Fruit fly (Drosophila melanogaster) whole organism, embryonic: Measurements from ENCODE around the gene CG31174.

Experiments
- Abd-B ChIP-seq: fragments of 200-800 bp; sonication (Bioruptor generic); optimal IDR thresholded peaks from 2 replicates; lab custom pipeline; 2018; ENCODE audit warnings: missing biosample characterization, mild to moderate bottlenecking, missing genetic modification characterization, moderate library complexity
- Atf6 ChIP-seq: fragments of 200-800 bp; sonication (Bioruptor generic); IDR thresholded peaks from 2 replicates; pipeline ENCODE4 v1.3.6; 2022; ENCODE audit warnings: missing biosample characterization, missing genetic modification characterization
- CG11085 ChIP-seq: fragments of 200-800 bp; sonication (Bioruptor generic); IDR thresholded peaks from 2 replicates; pipeline ENCODE4 v1.3.6; 2022; ENCODE audit warnings: missing biosample characterization, missing genetic modification characterization
- CG11398 ChIP-seq: fragments of 200-800 bp; sonication (Bioruptor generic); optimal IDR thresholded peaks from 2 replicates; lab custom pipeline; 2016; ENCODE audit warnings: missing biosample characterization, missing genetic modification characterization
- CG11723 ChIP-seq: fragments of 200-800 bp; sonication (Bioruptor generic); optimal IDR thresholded peaks from 2 replicates; lab custom pipeline; 2017; ENCODE audit warnings: missing biosample characterization, mild to moderate bottlenecking, missing genetic modification characterization
- CG15514 ChIP-seq: fragments of 200-800 bp; sonication (Bioruptor generic); optimal IDR thresholded peaks from 3 replicates; lab custom pipeline; 2017; ENCODE audit warnings: missing biosample characterization, missing genetic modification characterization, mild to moderate bottlenecking, moderate library complexity, missing genetic modification reagents
- CG1603 ChIP-seq: fragments of 200-800 bp; sonication (Bioruptor generic); optimal IDR thresholded peaks from 2 replicates; lab custom pipeline; 2019; ENCODE audit warnings: missing biosample characterization, mild to moderate bottlenecking, missing genetic modification characterization, moderate library complexity
- CG17359 ChIP-seq: fragments of 200-800 bp; sonication (Bioruptor generic); optimal IDR thresholded peaks from 3 replicates; lab custom pipeline; 2018; ENCODE audit warnings: missing biosample characterization, mild to moderate bottlenecking, missing genetic modification characterization, moderate library complexity
- CG17802 ChIP-seq: fragments of 200-800 bp; sonication (Bioruptor generic); optimal IDR thresholded peaks from 2 replicates; lab custom pipeline; 2018; ENCODE audit warnings: missing biosample characterization, mild to moderate bottlenecking, missing genetic modification characterization, moderate library complexity
- CG17829 ChIP-seq: fragments of 200-800 bp; optimal IDR thresholded peaks from 2 replicates; lab custom pipeline; 2019; ENCODE audit warnings: missing biosample characterization, mild to moderate bottlenecking, missing genetic modification characterization, moderate library complexity
- CG2875 ChIP-seq: fragments of 200-800 bp; sonication (Bioruptor generic); optimal IDR thresholded peaks from 2 replicates; lab custom pipeline; 2017; ENCODE audit warnings: missing biosample characterization, mild to moderate bottlenecking, missing genetic modification characterization, missing genetic modification reagents
- CG32532 ChIP-seq: fragments of 200-800 bp; sonication (Bioruptor generic); IDR thresholded peaks from 2 replicates; pipeline ENCODE4 v1.3.6; 2022; ENCODE audit warnings: missing biosample characterization, missing genetic modification characterization
- CG32772 ChIP-seq: fragments of 200-800 bp; sonication (Bioruptor generic); IDR thresholded peaks from 2 replicates; pipeline ENCODE4 v1.3.6; 2022; ENCODE audit warnings: missing biosample characterization, missing genetic modification characterization
- CG4707 ChIP-seq: fragments of 200-800 bp; sonication (Bioruptor generic); optimal IDR thresholded peaks from 2 replicates; lab custom pipeline; 2018; ENCODE audit warnings: missing biosample characterization, mild to moderate bottlenecking, missing genetic modification characterization, moderate library complexity
- CG5953 ChIP-seq: fragments of 200-800 bp; sonication (Bioruptor generic); IDR thresholded peaks from 2 replicates; pipeline ENCODE4 v1.3.6; 2022; ENCODE audit warnings: missing biosample characterization, missing genetic modification characterization
- CG6765 ChIP-seq: fragments of 200-800 bp; sonication (Bioruptor generic); optimal IDR thresholded peaks from 3 replicates; lab custom pipeline; 2017; ENCODE audit warnings: missing biosample characterization, mild to moderate bottlenecking, missing genetic modification characterization
- CG7271 ChIP-seq: fragments of 200-800 bp; sonication (Bioruptor generic); optimal IDR thresholded peaks from 2 replicates; lab custom pipeline; 2018; ENCODE audit warnings: missing biosample characterization, mild to moderate bottlenecking, missing genetic modification characterization, moderate library complexity
- CG8089 ChIP-seq: fragments of 200-800 bp; sonication (Bioruptor generic); optimal IDR thresholded peaks from 3 replicates; lab custom pipeline; 2016; ENCODE audit warnings: missing biosample characterization, missing genetic modification characterization
- CG8290 ChIP-seq, 3 experiments: fragments of 200-800 bp; sonication (Bioruptor generic); optimal IDR thresholded peaks; 2 replicates each; lab custom pipeline; 2016 to 2019; ENCODE audit warnings: missing biosample characterization in 3 of 3, missing genetic modification characterization in 3 of 3, mild to moderate bottlenecking in 2 of 3, moderate library complexity in 1 of 3
- CG8765 ChIP-seq: fragments of 200-800 bp; sonication (Bioruptor generic); IDR thresholded peaks from 2 replicates; pipeline ENCODE4 v1.3.6; 2022; ENCODE audit warnings: missing biosample characterization, missing genetic modification characterization
- CG9932 ChIP-seq: fragments of 200-800 bp; sonication (Bioruptor generic); IDR thresholded peaks from 2 replicates; pipeline ENCODE4 v1.3.6; 2022; ENCODE audit warnings: missing biosample characterization, missing genetic modification characterization
- CTCF ChIP-seq: fragments of 200-800 bp; sonication (Bioruptor generic); optimal IDR thresholded peaks from 2 replicates; lab custom pipeline; 2017; ENCODE audit warnings: missing biosample characterization, mild to moderate bottlenecking, missing genetic modification characterization, moderate library complexity
- Dek ChIP-seq: fragments of 200-800 bp; sonication (Bioruptor generic); optimal IDR thresholded peaks from 3 replicates; lab custom pipeline; 2019; ENCODE audit warnings: missing biosample characterization, mild to moderate bottlenecking, missing genetic modification characterization, moderate library complexity
- Ets97D ChIP-seq: fragments of 200-800 bp; sonication (Bioruptor generic); optimal IDR thresholded peaks from 3 replicates; lab custom pipeline; 2016; ENCODE audit warnings: missing biosample characterization, missing genetic modification characterization
- HLH3B ChIP-seq: fragments of 200-800 bp; sonication (Bioruptor generic); IDR thresholded peaks from 2 replicates; pipeline ENCODE4 v1.3.6; 2022; ENCODE audit warnings: missing biosample characterization, missing genetic modification characterization
- MBD-R2 ChIP-seq: fragments of 200-800 bp; sonication (Bioruptor generic); IDR thresholded peaks from 2 replicates; pipeline ENCODE4 v1.3.6; 2022; ENCODE audit warnings: missing biosample characterization, missing genetic modification characterization
- Mes4 ChIP-seq: fragments of 200-800 bp; sonication (Bioruptor generic); optimal IDR thresholded peaks from 2 replicates; lab custom pipeline; 2016; ENCODE audit warnings: missing biosample characterization, missing genetic modification characterization
- NfI ChIP-seq: fragments of 200-800 bp; sonication (Bioruptor generic); optimal IDR thresholded peaks from 3 replicates; lab custom pipeline; 2018; ENCODE audit warnings: missing biosample characterization, mild to moderate bottlenecking, missing genetic modification characterization, moderate library complexity
- Oaz ChIP-seq: fragments of 200-800 bp; sonication (Bioruptor generic); IDR thresholded peaks from 2 replicates; pipeline ENCODE4 v1.3.6; 2022; ENCODE audit warnings: missing biosample characterization, missing genetic modification characterization
- Oli ChIP-seq: fragments of 200-800 bp; sonication (Bioruptor generic); optimal IDR thresholded peaks from 2 replicates; lab custom pipeline; 2018; ENCODE audit warnings: missing biosample characterization, mild to moderate bottlenecking, missing genetic modification characterization, moderate library complexity
- Sox102F ChIP-seq: fragments of 200-800 bp; sonication (Bioruptor generic); optimal IDR thresholded peaks from 2 replicates; lab custom pipeline; 2018; ENCODE audit warnings: missing biosample characterization, mild to moderate bottlenecking, missing genetic modification characterization, moderate library complexity
- Tbp ChIP-seq: fragments of >200 bp; optimal IDR thresholded peaks from 2 replicates; lab custom pipeline; 2018; ENCODE audit warnings: missing biosample characterization, missing genetic modification characterization
- Xbp1 ChIP-seq: fragments of 200-800 bp; sonication (Bioruptor generic); optimal IDR thresholded peaks from 3 replicates; lab custom pipeline; 2016; ENCODE audit warnings: missing biosample characterization, mild to moderate bottlenecking, missing genetic modification characterization
- bab2 ChIP-seq: fragments of 200-800 bp; sonication (Bioruptor generic); optimal IDR thresholded peaks from 2 replicates; lab custom pipeline; 2016; ENCODE audit warnings: missing biosample characterization, missing genetic modification characterization
- bsh ChIP-seq, 2 experiments: fragments of 200-800 bp; sonication (Bioruptor generic); optimal IDR thresholded peaks; 2 replicates each; lab custom pipeline; 2017 to 2018; ENCODE audit warnings: mild to moderate bottlenecking in 2 of 2, missing biosample characterization in 2 of 2, missing genetic modification characterization in 2 of 2, moderate library complexity in 1 of 2
- btn ChIP-seq: fragments of 200-800 bp; sonication (Bioruptor generic); optimal IDR thresholded peaks from 2 replicates; lab custom pipeline; 2016; ENCODE audit warnings: missing biosample characterization, missing genetic modification characterization
- dmrt99B ChIP-seq: fragments of 200-800 bp; sonication (Bioruptor generic); optimal IDR thresholded peaks from 2 replicates; lab custom pipeline; 2018; ENCODE audit warnings: missing biosample characterization, mild to moderate bottlenecking, missing genetic modification characterization, moderate library complexity
- ewg ChIP-seq: fragments of 200-800 bp; sonication (Bioruptor generic); optimal IDR thresholded peaks from 3 replicates; lab custom pipeline; 2017; ENCODE audit warnings: mild to moderate bottlenecking, missing biosample characterization, missing genetic modification reagents, missing genetic modification characterization
- gce ChIP-seq: fragments of 200-800 bp; sonication (Bioruptor generic); IDR thresholded peaks from 3 replicates; pipeline ENCODE4 v1.3.6; 2022; ENCODE audit warnings: missing biosample characterization, missing genetic modification characterization
- gro ChIP-seq: fragments of 200-800 bp; sonication (Bioruptor generic); optimal IDR thresholded peaks from 2 replicates; lab custom pipeline; 2016; ENCODE audit warnings: missing biosample characterization, missing genetic modification characterization
- gt ChIP-seq: fragments of 200-800 bp; sonication (Bioruptor generic); IDR thresholded peaks from 2 replicates; pipeline ENCODE4 v1.3.6; 2022; ENCODE audit warnings: missing biosample characterization, missing genetic modification characterization
- klu ChIP-seq: fragments of 200-800 bp; sonication (Bioruptor generic); IDR thresholded peaks from 2 replicates; pipeline ENCODE4 v1.3.6; 2022; ENCODE audit warnings: missing biosample characterization, missing genetic modification characterization
- nau ChIP-seq: fragments of 200-800 bp; sonication (Bioruptor generic); optimal IDR thresholded peaks from 3 replicates; lab custom pipeline; 2017; ENCODE audit warnings: missing biosample characterization, mild to moderate bottlenecking, missing genetic modification characterization, missing genetic modification reagents
- pan ChIP-seq, 4 experiments: fragments of >200 bp in 3 of 4; fragments of 200-800 bp in 1 of 4; sonication (Bioruptor generic) in 1 of 4; optimal IDR thresholded peaks in 3 of 4; IDR thresholded peaks in 1 of 4; 2 replicates each; pipeline versions ENCODE4 v1.3.6 to Lab custom; 2017 to 2022; ENCODE audit warnings: missing biosample characterization in 2 of 4, missing genetic modification characterization in 2 of 4, mixed read lengths in 1 of 4
- pb ChIP-seq: fragments of 200-800 bp; sonication (Bioruptor generic); optimal IDR thresholded peaks from 3 replicates; lab custom pipeline; 2016; ENCODE audit warnings: missing biosample characterization, missing genetic modification characterization
- pho ChIP-seq: fragments of 200-800 bp; sonication (Bioruptor generic); optimal IDR thresholded peaks from 2 replicates; lab custom pipeline; 2016; ENCODE audit warnings: missing biosample characterization, missing genetic modification characterization
- pnt ChIP-seq: fragments of 200-800 bp; sonication (Bioruptor generic); optimal IDR thresholded peaks from 3 replicates; lab custom pipeline; 2016; ENCODE audit warnings: missing biosample characterization, missing genetic modification characterization
- run ChIP-seq: fragments of 200-800 bp; sonication (Bioruptor generic); optimal IDR thresholded peaks from 3 replicates; lab custom pipeline; 2018; ENCODE audit warnings: missing biosample characterization, mild to moderate bottlenecking, missing genetic modification characterization
- salm ChIP-seq: fragments of 200-800 bp; sonication (Bioruptor generic); optimal IDR thresholded peaks from 2 replicates; lab custom pipeline; 2018; ENCODE audit warnings: missing biosample characterization, mild to moderate bottlenecking, missing genetic modification characterization
- zf30C ChIP-seq: fragments of 200-800 bp; sonication (Bioruptor generic); optimal IDR thresholded peaks from 3 replicates; lab custom pipeline; 2018; ENCODE audit warnings: missing biosample characterization, mild to moderate bottlenecking, missing genetic modification characterization

CG31174 gene

dm6 chr3R:21849988-21850460 lies 19.3 kb downstream of the CG31174 start (continued):
- TF ChIP-seq CG6765 (GFP tag; lab: Kevin White, UChicago) (no peak), CG5953 (GFP tag; lab: Robert Waterston, UW) (no peak), CG17802 (tag; lab: Kevin White, UChicago) (no peak), Tbp (no peak), klu (no peak), Mes4 (peak; percentile 55), CG8765 (GFP tag; lab: Robert Waterston, UW) (0 out of 2 replicates have a peak, but pooled peaks have one; percentile 35), Oaz (GFP tag; lab: Robert Waterston, UW) (no peak), nau (GFP tag; lab: Kevin White, UChicago) (no peak), MBD-R2 (peak; percentile 21; the same call in 1 of the 2 replicates), pnt (peak; percentile 33), bsh (GFP tag; optimal IDR thresholded peaks at IDR 0.05; lab: Kevin White, UChicago) (peak in 1 of 2 experiments; percentile 67), salm (tag; lab: Kevin White, UChicago) (no peak), CG17829 (peak; percentile 22), CG1603 (peak; percentile 38), Abd-B (GFP tag; lab: Kevin White, UChicago) (peak; percentile 48), CG32532 (GFP tag; lab: Robert Waterston, UW) (0 out of 2 replicates have a peak, but pooled peaks have one; percentile 6), HLH3B (GFP tag; lab: Robert Waterston, UW) (peak; percentile 15; the same call in 1 of the 2 replicates), CG9932 (no peak), CG11398 (GFP tag; lab: Kevin White, UChicago) (peak; percentile 40), CG11085 (no peak), gt (GFP tag; lab: Robert Waterston, UW) (no peak), run (tag; lab: Kevin White, UChicago) (no peak), gro (no peak), CG4707 (GFP tag; lab: Kevin White, UChicago) (peak; percentile 7), gce (GFP tag; lab: Robert Waterston, UW) (no peak), CG8290 (GFP tag; optimal IDR thresholded peaks at IDR 0.05; lab: Kevin White, UChicago) (peak; percentile 58), CG8290 (tag; optimal IDR thresholded peaks at IDR 0.05; lab: Kevin White, UChicago) (no peak), Atf6 (GFP tag; lab: Robert Waterston, UW) (no peak; the same call in 1 of the 2 replicates), Xbp1 (peak; percentile 59), pan (optimal IDR thresholded peaks at IDR 0.05; lab: Kevin White, UChicago) (no peak), pan (GFP tag; optimal IDR thresholded peaks at IDR 0.05 in 1 of 2, IDR thresholded peaks at IDR 0.05 in 1 of 2) (no peak), CG15514 (GFP tag; lab: Kevin White, UChicago) (no peak), Ets97D (GFP tag; lab: Kevin White, UChicago) (no peak), CTCF (no peak), CG17359 (tag; lab: Kevin White, UChicago) (peak; percentile 6), dmrt99B (tag; lab: Kevin White, UChicago) (peak; percentile 27), Sox102F (GFP tag; lab: Kevin White, UChicago) (peak; percentile 54), btn (GFP tag; lab: Kevin White, UChicago) (no peak), pb (GFP tag; lab: Kevin White, UChicago) (peak; percentile 61), CG7271 (tag; lab: Kevin White, UChicago) (no peak), CG32772 (GFP tag; lab: Robert Waterston, UW) (peak; percentile 54), CG11723 (GFP tag; lab: Kevin White, UChicago) (peak; percentile 3), pho (GFP tag; lab: Kevin White, UChicago) (no peak), CG8089 (GFP tag; lab: Kevin White, UChicago) (peak; percentile 53), NfI (GFP tag; lab: Kevin White, UChicago) (peak; percentile 8), bab2 (peak; percentile 29), CG2875 (GFP tag; lab: Kevin White, UChicago) (no peak), Oli (tag; lab: Kevin White, UChicago) (peak; percentile 51), zf30C (no peak), Dek (tag; lab: Kevin White, UChicago) (no peak), ewg (GFP tag; lab: Kevin White, UChicago) (peak; percentile 25)
